Worm (Caenorhabditis elegans) whole organism, late embryonic: ENCODE data around the gene icd-1.
"Not testable (repeated sequence)": the region's sequence is repeated elsewhere in the genome, so short reads cannot be mapped to it uniquely, and the experiment has no call there.

Experiments used
- K02D7.2 ChIP-seq: sonication (generic microtip); optimal IDR thresholded peaks from 2 replicates; lab custom pipeline; 2017; ENCODE audit warnings: mild to moderate bottlenecking, missing genetic modification characterization, missing compliant biosample characterization
- K09A11.1 ChIP-seq: sonication (generic microtip); optimal IDR thresholded peaks from 2 replicates; lab custom pipeline; 2017; ENCODE audit warnings: antibody characterized with exemption, mild to moderate bottlenecking, missing genetic modification characterization, missing compliant biosample characterization; ENCODE audit not compliant: insufficient read depth
- Y22D7AL.16 ChIP-seq: sonication (generic microtip); optimal IDR thresholded peaks from 2 replicates; lab custom pipeline; 2016; ENCODE audit warnings: missing genetic modification characterization, missing compliant biosample characterization
- ceh-14 ChIP-seq: sonication (generic microtip); optimal IDR thresholded peaks from 2 replicates; lab custom pipeline; 2016; ENCODE audit warnings: missing genotype, missing genetic modification characterization, missing compliant biosample characterization
- ceh-22 ChIP-seq: sonication (generic microtip); optimal IDR thresholded peaks from 2 replicates; lab custom pipeline; 2017; ENCODE audit warnings: missing biosample characterization, missing genetic modification characterization
- ceh-30 ChIP-seq: fragments of 150-350 bp; optimal IDR thresholded peaks from 2 replicates; lab custom pipeline; 2014; ENCODE audit warnings: missing biosample characterization, missing genetic modification characterization
- ceh-31 ChIP-seq: sonication (generic microtip); optimal IDR thresholded peaks from 2 replicates; lab custom pipeline; 2016; ENCODE audit warnings: missing genetic modification characterization, missing compliant biosample characterization
- ceh-34 ChIP-seq: sonication (generic microtip); optimal IDR thresholded peaks from 2 replicates; lab custom pipeline; 2016; ENCODE audit warnings: mild to moderate bottlenecking, missing genetic modification characterization, missing compliant biosample characterization
- ceh-45 ChIP-seq: fragments of 200-800 bp; sonication (Bioruptor generic); IDR thresholded peaks from 2 replicates; pipeline ENCODE4 v1.3.6; 2022; ENCODE audit warnings: missing genetic modification reagents, missing genetic modification characterization, missing compliant biosample characterization
- ceh-48 ChIP-seq: sonication (generic microtip); optimal IDR thresholded peaks from 2 replicates; lab custom pipeline; 2016; ENCODE audit warnings: missing genetic modification characterization, inconsistent platforms, missing compliant biosample characterization
- che-1 ChIP-seq: sonication (generic microtip); optimal IDR thresholded peaks from 2 replicates; lab custom pipeline; 2016; ENCODE audit warnings: mild to moderate bottlenecking, missing genetic modification characterization, missing compliant biosample characterization
- dmd-4 ChIP-seq: sonication (generic microtip); optimal IDR thresholded peaks from 2 replicates; lab custom pipeline; 2016; ENCODE audit warnings: borderline replicate concordance, missing genetic modification characterization, missing compliant biosample characterization
- dve-1 ChIP-seq: sonication (generic microtip); optimal IDR thresholded peaks from 2 replicates; lab custom pipeline; 2017; ENCODE audit warnings: antibody characterized with exemption, mild to moderate bottlenecking, missing genetic modification characterization, missing compliant biosample characterization
- elt-4 ChIP-seq: sonication (generic microtip); optimal IDR thresholded peaks from 2 replicates; lab custom pipeline; 2016; ENCODE audit warnings: missing genetic modification characterization, missing compliant biosample characterization
- ets-4 ChIP-seq: sonication (generic microtip); optimal IDR thresholded peaks from 2 replicates; lab custom pipeline; 2016; ENCODE audit warnings: missing genetic modification characterization, missing compliant biosample characterization
- eyg-1 ChIP-seq: sonication (generic microtip); optimal IDR thresholded peaks from 2 replicates; lab custom pipeline; 2016; ENCODE audit warnings: missing genotype, missing genetic modification characterization, missing compliant biosample characterization
- fax-1 ChIP-seq: sonication (generic microtip); optimal IDR thresholded peaks from 2 replicates; lab custom pipeline; 2016; ENCODE audit warnings: missing genotype, missing genetic modification characterization, missing compliant biosample characterization
- fkh-10 ChIP-seq: fragments of 150-350 bp; optimal IDR thresholded peaks from 2 replicates; lab custom pipeline; 2014; ENCODE audit warnings: missing biosample characterization, missing genetic modification reagents, missing genetic modification characterization
- hlh-13 ChIP-seq: fragments of 200-800 bp; sonication (Bioruptor generic); optimal IDR thresholded peaks from 2 replicates; lab custom pipeline; 2018; ENCODE audit warnings: mild to moderate bottlenecking, missing genetic modification characterization, missing compliant biosample characterization
- hlh-15 ChIP-seq: sonication (generic microtip); optimal IDR thresholded peaks from 2 replicates; lab custom pipeline; 2016; ENCODE audit warnings: missing genetic modification characterization, missing compliant biosample characterization
- hlh-6 ChIP-seq: sonication (generic microtip); optimal IDR thresholded peaks from 2 replicates; lab custom pipeline; 2016; ENCODE audit warnings: missing genotype, missing genetic modification characterization, missing compliant biosample characterization
- hlh-8 ChIP-seq: sonication (generic microtip); optimal IDR thresholded peaks from 2 replicates; lab custom pipeline; 2016; ENCODE audit warnings: missing genotype, missing genetic modification characterization, missing compliant biosample characterization
- lin-11 ChIP-seq: fragments of 200-800 bp; sonication (Bioruptor generic); optimal IDR thresholded peaks from 2 replicates; lab custom pipeline; 2018; ENCODE audit warnings: mild to moderate bottlenecking, missing genetic modification characterization, missing compliant biosample characterization
- madf-2 ChIP-seq: sonication (generic microtip); optimal IDR thresholded peaks from 2 replicates; lab custom pipeline; 2017; ENCODE audit warnings: missing genetic modification characterization, missing compliant biosample characterization
- mec-3 ChIP-seq: sonication (generic microtip); optimal IDR thresholded peaks from 2 replicates; lab custom pipeline; 2016; ENCODE audit warnings: borderline replicate concordance, missing genetic modification characterization, missing compliant biosample characterization
- nfya-1 ChIP-seq: sonication (generic microtip); optimal IDR thresholded peaks from 2 replicates; lab custom pipeline; 2017; ENCODE audit warnings: missing genetic modification characterization, mild to moderate bottlenecking, missing compliant biosample characterization, antibody characterized with exemption, moderate library complexity
- nhr-232 ChIP-seq: sonication (generic microtip); optimal IDR thresholded peaks from 2 replicates; lab custom pipeline; 2016; ENCODE audit warnings: missing genetic modification characterization, missing compliant biosample characterization
- npax-4 ChIP-seq: sonication (generic microtip); optimal IDR thresholded peaks from 2 replicates; lab custom pipeline; 2016; ENCODE audit warnings: missing genetic modification characterization, missing compliant biosample characterization
- odd-2 ChIP-seq: sonication (generic microtip); optimal IDR thresholded peaks from 2 replicates; lab custom pipeline; 2017; ENCODE audit warnings: antibody characterized with exemption, mild to moderate bottlenecking, missing genetic modification characterization, missing compliant biosample characterization
- pat-9 ChIP-seq: fragments of 200-800 bp; sonication (Bioruptor generic); optimal IDR thresholded peaks from 2 replicates; lab custom pipeline; 2018; ENCODE audit warnings: mild to moderate bottlenecking, missing genetic modification characterization, moderate library complexity, missing compliant biosample characterization
- pax-1 ChIP-seq: fragments of 150-350 bp; optimal IDR thresholded peaks from 2 replicates; lab custom pipeline; 2014; ENCODE audit warnings: missing biosample characterization, missing genetic modification characterization
- ref-2 ChIP-seq: sonication (generic microtip); optimal IDR thresholded peaks from 2 replicates; lab custom pipeline; 2016; ENCODE audit warnings: missing genetic modification characterization, missing compliant biosample characterization
- rnt-1 ChIP-seq: sonication (generic microtip); optimal IDR thresholded peaks from 2 replicates; lab custom pipeline; 2016; ENCODE audit warnings: missing genetic modification characterization, missing compliant biosample characterization
- syd-9 ChIP-seq: sonication (generic microtip); optimal IDR thresholded peaks from 2 replicates; lab custom pipeline; 2016; ENCODE audit warnings: mild to moderate bottlenecking, missing genetic modification characterization, moderate library complexity, missing compliant biosample characterization
- tbx-2 ChIP-seq: sonication (generic microtip); optimal IDR thresholded peaks from 2 replicates; lab custom pipeline; 2016; ENCODE audit warnings: missing genetic modification characterization, missing compliant biosample characterization
- tbx-7 ChIP-seq: sonication (generic microtip); optimal IDR thresholded peaks from 2 replicates; lab custom pipeline; 2016; ENCODE audit warnings: missing genotype, missing genetic modification characterization, missing compliant biosample characterization
- ttx-3 ChIP-seq: sonication (generic microtip); optimal IDR thresholded peaks from 2 replicates; lab custom pipeline; 2016; ENCODE audit warnings: missing genetic modification reagents, missing genetic modification characterization, missing compliant biosample characterization
- zip-5 ChIP-seq: sonication (generic microtip); optimal IDR thresholded peaks from 2 replicates; lab custom pipeline; 2016; ENCODE audit warnings: missing genetic modification characterization, missing compliant biosample characterization
- ztf-16 ChIP-seq: sonication (generic microtip); optimal IDR thresholded peaks from 2 replicates; lab custom pipeline; 2017; ENCODE audit warnings: missing genetic modification characterization, missing compliant biosample characterization

icd-1 gene

DNA sequence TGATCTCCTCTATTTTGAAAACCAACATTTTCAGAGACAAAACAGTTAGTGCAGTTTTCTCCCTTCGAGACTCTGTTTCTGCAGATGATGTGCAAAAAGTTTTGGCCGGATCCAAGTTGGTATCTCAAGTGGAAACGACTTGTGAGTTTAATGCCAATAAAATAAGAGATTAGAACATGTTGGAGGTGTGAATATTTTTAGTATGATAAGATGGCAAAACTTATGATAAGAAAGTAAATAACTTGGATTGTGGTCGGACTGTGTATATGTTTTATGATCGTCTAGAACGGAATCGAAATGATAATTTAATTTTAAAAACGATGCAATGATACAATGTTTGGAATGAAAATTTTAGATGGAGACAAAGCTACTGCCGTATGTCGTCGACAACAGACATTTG is 43.5 kb upstream of the icd-1 start:
- no peak for TF ChIP-seq fax-1 (tag; lab: Kevin White, UChicago)
- no peak for TF ChIP-seq hlh-15 (tag; lab: Kevin White, UChicago)
- no peak for TF ChIP-seq dve-1 (tag; lab: Kevin White, UChicago)
- TF ChIP-seq hlh-8: no peak

DNA sequence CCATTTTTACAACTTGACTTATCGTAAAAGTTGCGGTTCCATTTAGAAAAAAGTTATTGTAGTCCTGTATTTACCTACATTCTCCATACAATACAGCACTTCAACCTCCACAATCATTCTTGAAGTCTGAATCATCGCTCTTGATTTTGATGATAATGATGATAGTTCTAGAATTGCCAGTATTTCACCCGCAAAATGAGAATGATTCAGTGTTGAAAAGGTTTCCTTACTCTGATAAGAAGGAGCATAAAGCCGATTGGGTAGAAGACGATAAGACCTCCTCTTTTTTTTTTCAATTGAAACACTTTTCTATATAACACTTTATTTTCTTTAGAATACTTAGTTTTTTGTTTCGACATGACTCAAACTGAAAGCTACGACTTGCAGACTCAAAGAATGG is 42.4 kb upstream of the icd-1 start, which contains the start of gene T19D12.4:
T19D12.4 (plus strand) TSS at position 295 of the 400 bp plus-strand sequence.
- no peak for TF ChIP-seq odd-2 (tag; lab: Kevin White, UChicago)
- TF ChIP-seq ceh-31 (tag; lab: Kevin White, UChicago): no peak
- TF ChIP-seq ttx-3 (tag; lab: Kevin White, UChicago): no peak
- no peak for TF ChIP-seq nhr-232 (tag; lab: Kevin White, UChicago)
- no peak for TF ChIP-seq K09A11.1 (tag; lab: Kevin White, UChicago)
- no peak for TF ChIP-seq rnt-1
- no peak for TF ChIP-seq syd-9 (tag; lab: Kevin White, UChicago)
- no peak for TF ChIP-seq npax-4
- TF ChIP-seq tbx-2 (tag; lab: Kevin White, UChicago): no peak
- no peak for TF ChIP-seq ets-4
- no peak for TF ChIP-seq ceh-30 (tag; lab: Kevin White, UChicago)
- TF ChIP-seq eyg-1 (tag; lab: Kevin White, UChicago): no peak
- no peak for TF ChIP-seq dve-1 (tag; lab: Kevin White, UChicago)
- no peak for TF ChIP-seq elt-4 (tag; lab: Kevin White, UChicago)
- TF ChIP-seq, all 69 proteins: peak for 0

DNA sequence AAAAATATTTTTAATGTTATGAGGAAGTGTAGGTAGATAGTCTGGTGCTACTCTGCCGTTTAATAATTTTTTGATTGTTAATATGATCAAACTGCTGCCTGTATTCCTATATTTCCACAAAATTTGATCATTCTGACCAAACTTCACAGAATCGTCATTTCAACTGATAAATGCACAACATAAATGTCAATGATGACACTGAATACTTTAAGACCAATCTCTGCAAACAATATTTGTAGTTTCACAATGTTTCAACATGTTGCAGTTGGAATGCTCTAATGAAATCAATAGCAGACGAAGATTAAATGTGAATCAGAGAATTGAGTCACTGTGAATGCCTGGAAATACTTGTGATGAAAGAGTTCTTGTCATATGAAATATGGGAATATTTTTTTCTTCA is 41.3 kb upstream of the icd-1 start:
- TF ChIP-seq ceh-34 (tag; lab: Kevin White, UChicago): no peak
- TF ChIP-seq madf-2: no peak

DNA sequence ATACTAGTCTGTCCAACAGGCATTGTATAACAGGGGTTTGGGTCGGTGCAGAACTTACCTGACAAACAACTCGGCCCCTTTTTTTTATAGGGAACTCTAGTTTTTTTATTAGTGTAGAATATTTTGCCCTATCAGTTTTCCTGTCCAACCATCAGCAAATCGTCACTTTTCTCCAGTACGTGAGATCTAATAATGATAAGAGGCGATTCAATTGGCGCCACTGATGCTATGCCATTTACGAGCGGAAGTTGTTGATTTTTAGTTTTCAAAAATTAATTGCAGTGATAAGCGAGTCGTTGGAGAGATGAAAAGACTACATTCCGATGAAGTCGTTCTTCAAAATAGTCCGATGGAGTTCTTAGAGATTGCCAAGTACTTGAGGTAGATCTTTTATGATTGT is 39.9 kb upstream of the icd-1 start:
- TF ChIP-seq Y22D7AL.16 (tag; lab: Kevin White, UChicago): no peak
- no peak for TF ChIP-seq ztf-16 (tag; lab: Kevin White, UChicago)
- no peak for TF ChIP-seq dmd-4 (tag; lab: Kevin White, UChicago)
- TF ChIP-seq nfya-1 (tag; lab: Kevin White, UChicago): no peak
- no peak for TF ChIP-seq ceh-48 (tag; lab: Kevin White, UChicago)
- no peak for TF ChIP-seq K02D7.2
- TF ChIP-seq ceh-22 (tag; lab: Kevin White, UChicago): no peak
- no peak for TF ChIP-seq ceh-45 (GFP tag; lab: Robert Waterston, UW)
- no peak for TF ChIP-seq che-1
- no peak for TF ChIP-seq hlh-15 (tag; lab: Kevin White, UChicago)
- TF ChIP-seq zip-5 (tag; lab: Kevin White, UChicago): no peak
- no peak for TF ChIP-seq hlh-6 (tag; lab: Kevin White, UChicago)
- no peak for TF ChIP-seq ref-2 (tag; lab: Kevin White, UChicago)
- TF ChIP-seq lin-11: no peak
- no peak for TF ChIP-seq pat-9 (tag; lab: Kevin White, UChicago)
- TF ChIP-seq mec-3 (tag; lab: Kevin White, UChicago): no peak
- TF ChIP-seq hlh-13 (GFP tag; lab: Kevin White, UChicago): no peak
- no peak for TF ChIP-seq ceh-14
- no peak for TF ChIP-seq fkh-10

DNA sequence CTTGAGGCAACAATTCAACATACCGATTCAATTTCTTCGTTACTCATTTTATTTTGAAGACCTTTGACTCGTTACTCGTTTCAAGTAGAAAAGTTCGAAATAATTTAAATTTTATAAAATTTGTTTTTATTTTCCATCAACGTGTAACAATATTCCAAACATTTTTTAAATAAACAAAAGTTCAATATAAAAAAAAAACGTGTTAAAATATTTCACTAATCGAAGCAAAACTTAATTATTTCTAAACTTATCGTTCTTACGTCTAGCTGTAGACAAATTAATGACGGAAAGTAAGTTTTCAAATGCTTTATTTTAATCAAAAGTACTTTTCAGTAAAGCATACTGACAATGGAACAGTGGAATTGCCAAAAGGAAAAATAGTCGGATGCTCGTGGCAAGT is 38.7 kb upstream of the icd-1 start, which contains the start of the genes F54H5.5 and F54H5.2:
F54H5.5 (minus strand) TSS at position 101 of the 400 bp plus-strand sequence.
F54H5.2 (plus strand) TSS at position 303 of the 400 bp plus-strand sequence.
- TF ChIP-seq pax-1, dmd-4, tbx-7 (tag; lab: Kevin White, UChicago): not testable (repeated sequence)
